Fruit fly (Drosophila melanogaster) whole organism, embryonic: ENCODE measurements around the gene CG2663.
A peak's percentile ranks its signal among the peaks of the same experiment; 100 is the strongest.

Source experiments
- Atf6 ChIP-seq: fragments of 200-800 bp; sonication (Bioruptor generic); IDR thresholded peaks from 2 replicates; pipeline ENCODE4 v1.3.6; 2022; ENCODE audit warnings: missing biosample characterization, missing genetic modification characterization
- C15 ChIP-seq: fragments of 200-800 bp; sonication (Bioruptor generic); IDR thresholded peaks from 3 replicates; pipeline ENCODE4 v1.3.6; 2022; ENCODE audit warnings: missing biosample characterization, missing genetic modification characterization
- CG1024 ChIP-seq: fragments of 200-800 bp; sonication (Bioruptor generic); IDR thresholded peaks from 2 replicates; pipeline ENCODE4 v1.3.6; 2022; ENCODE audit warnings: missing biosample characterization, missing genetic modification characterization
- CG10274 ChIP-seq: fragments of 200-800 bp; sonication (Bioruptor generic); optimal IDR thresholded peaks from 3 replicates; lab custom pipeline; 2017; ENCODE audit warnings: missing biosample characterization, mild to moderate bottlenecking, missing genetic modification characterization
- CG10431 ChIP-seq: fragments of 200-800 bp; sonication (Bioruptor generic); optimal IDR thresholded peaks from 3 replicates; lab custom pipeline; 2018; ENCODE audit warnings: missing biosample characterization, mild to moderate bottlenecking, missing genetic modification characterization
- CG10462 ChIP-seq: fragments of 200-800 bp; sonication (Bioruptor generic); optimal IDR thresholded peaks from 2 replicates; lab custom pipeline; 2016; ENCODE audit warnings: missing biosample characterization, missing genetic modification characterization
- CG11093 ChIP-seq: fragments of 200-800 bp; sonication (Bioruptor generic); IDR thresholded peaks from 3 replicates; pipeline ENCODE4 v1.3.6; 2022; ENCODE audit warnings: missing biosample characterization, missing genetic modification characterization
- CG12155 ChIP-seq: fragments of 200-800 bp; sonication (Bioruptor generic); optimal IDR thresholded peaks from 3 replicates; lab custom pipeline; 2016; ENCODE audit warnings: missing biosample characterization, missing genetic modification characterization
- CG12219 ChIP-seq: fragments of 200-800 bp; sonication (Bioruptor generic); optimal IDR thresholded peaks from 3 replicates; lab custom pipeline; 2018; ENCODE audit warnings: missing biosample characterization, mild to moderate bottlenecking, missing genetic modification characterization
- CG12942 ChIP-seq: fragments of 200-800 bp; sonication (Bioruptor generic); optimal IDR thresholded peaks from 3 replicates; lab custom pipeline; 2016; ENCODE audit warnings: missing biosample characterization, missing genetic modification characterization
- CG13296 ChIP-seq: fragments of 200-800 bp; sonication (Bioruptor generic); optimal IDR thresholded peaks from 3 replicates; lab custom pipeline; 2018; ENCODE audit warnings: missing biosample characterization, mild to moderate bottlenecking, missing genetic modification characterization
- CG15479 ChIP-seq: fragments of 200-800 bp; sonication (Bioruptor generic); optimal IDR thresholded peaks from 3 replicates; lab custom pipeline; 2019; ENCODE audit warnings: missing biosample characterization, mild to moderate bottlenecking, missing genetic modification characterization, moderate library complexity
- CG17186 ChIP-seq: fragments of 200-800 bp; sonication (Bioruptor generic); optimal IDR thresholded peaks from 3 replicates; lab custom pipeline; 2017; ENCODE audit warnings: missing biosample characterization, missing genetic modification reagents, missing genetic modification characterization
- CG17328 ChIP-seq: fragments of 200-800 bp; sonication (Bioruptor generic); IDR thresholded peaks from 2 replicates; pipeline ENCODE4 v1.3.6; 2022; ENCODE audit warnings: missing biosample characterization, missing genetic modification characterization
- CG17612 ChIP-seq: fragments of 200-800 bp; sonication (Bioruptor generic); IDR thresholded peaks from 2 replicates; pipeline ENCODE4 v1.3.6; 2022; ENCODE audit warnings: missing biosample characterization, missing genetic modification characterization
- CG2116 ChIP-seq: fragments of 200-800 bp; sonication (Bioruptor generic); optimal IDR thresholded peaks from 3 replicates; lab custom pipeline; 2018; ENCODE audit warnings: missing biosample characterization, mild to moderate bottlenecking, missing genetic modification characterization
- CG2129 ChIP-seq: fragments of 200-800 bp; sonication (Bioruptor generic); IDR thresholded peaks from 2 replicates; pipeline ENCODE4 v1.3.6; 2022; ENCODE audit warnings: missing biosample characterization, missing genetic modification characterization; ENCODE audit not compliant: partially characterized antibody
- CG30020 ChIP-seq: fragments of 200-800 bp; optimal IDR thresholded peaks from 2 replicates; lab custom pipeline; 2019; ENCODE audit warnings: missing biosample characterization, mild to moderate bottlenecking, missing genetic modification characterization, moderate library complexity
- CG34224 ChIP-seq: fragments of 200-800 bp; sonication (Bioruptor generic); IDR thresholded peaks from 3 replicates; pipeline ENCODE4 v1.3.6; 2022; ENCODE audit warnings: missing biosample characterization, missing genetic modification characterization; ENCODE audit not compliant: partially characterized antibody
- CG5180 ChIP-seq: fragments of 200-800 bp; sonication (Bioruptor generic); optimal IDR thresholded peaks from 3 replicates; lab custom pipeline; 2017; ENCODE audit warnings: missing biosample characterization, missing genetic modification characterization, mild to moderate bottlenecking, moderate library complexity, missing genetic modification reagents
- CG6654 ChIP-seq: fragments of 200-800 bp; sonication (Bioruptor generic); optimal IDR thresholded peaks from 2 replicates; lab custom pipeline; 2017; ENCODE audit warnings: missing biosample characterization, mild to moderate bottlenecking, missing genetic modification characterization
- CG8290 ChIP-seq, 3 experiments: fragments of 200-800 bp; sonication (Bioruptor generic); optimal IDR thresholded peaks; 2 replicates each; lab custom pipeline; 2016 to 2019; ENCODE audit warnings: missing biosample characterization in 3 of 3, missing genetic modification characterization in 3 of 3, mild to moderate bottlenecking in 2 of 3, moderate library complexity in 1 of 3
- CG9215 ChIP-seq: fragments of 200-800 bp; sonication (Bioruptor generic); IDR thresholded peaks from 2 replicates; pipeline ENCODE4 v1.3.6; 2022; ENCODE audit warnings: missing biosample characterization, missing genetic modification characterization
- D19B ChIP-seq: fragments of 200-800 bp; sonication (Bioruptor generic); optimal IDR thresholded peaks from 2 replicates; lab custom pipeline; 2017; ENCODE audit warnings: missing biosample characterization, mild to moderate bottlenecking, missing genetic modification characterization
- Doc3 ChIP-seq: fragments of 200-800 bp; sonication (Bioruptor generic); IDR thresholded peaks from 3 replicates; pipeline ENCODE4 v1.3.6; 2022; ENCODE audit warnings: missing biosample characterization, missing genetic modification characterization; ENCODE audit not compliant: partially characterized antibody
- Drgx ChIP-seq: fragments of 200-800 bp; sonication (Bioruptor generic); IDR thresholded peaks from 2 replicates; pipeline ENCODE4 v1.3.6; 2022; ENCODE audit warnings: missing biosample characterization, missing genetic modification characterization
- Hand ChIP-seq: fragments of 200-800 bp; sonication (Bioruptor generic); optimal IDR thresholded peaks from 2 replicates; lab custom pipeline; 2017; ENCODE audit warnings: mild to moderate bottlenecking, missing biosample characterization, missing genetic modification reagents, missing genetic modification characterization
- Hr3 ChIP-seq: fragments of 200-800 bp; sonication (Bioruptor generic); optimal IDR thresholded peaks from 3 replicates; lab custom pipeline; 2016; ENCODE audit warnings: missing biosample characterization, missing genetic modification characterization
- NK7.1 ChIP-seq: fragments of 200-800 bp; sonication (Bioruptor generic); optimal IDR thresholded peaks from 3 replicates; lab custom pipeline; 2016; ENCODE audit warnings: missing biosample characterization, missing genetic modification characterization
- Nf-YC ChIP-seq: fragments of 200-800 bp; optimal IDR thresholded peaks from 3 replicates; lab custom pipeline; 2019; ENCODE audit warnings: missing biosample characterization, mild to moderate bottlenecking, missing genetic modification characterization, moderate library complexity
- Stat92E ChIP-seq, 3 experiments: fragments of >200 bp in 2 of 3; fragments of 200-800 bp in 1 of 3; sonication (Bioruptor generic) in 1 of 3; optimal IDR thresholded peaks; 2 replicates each; lab custom pipeline; 2017 to 2019; ENCODE audit warnings: missing biosample characterization in 3 of 3, missing genetic modification characterization in 3 of 3, mild to moderate bottlenecking in 1 of 3, moderate library complexity in 1 of 3
- Tbp ChIP-seq: fragments of >200 bp; optimal IDR thresholded peaks from 2 replicates; lab custom pipeline; 2018; ENCODE audit warnings: missing biosample characterization, missing genetic modification characterization
- Vsx1 ChIP-seq: fragments of 200-800 bp; sonication (Bioruptor generic); optimal IDR thresholded peaks from 2 replicates; lab custom pipeline; 2017; ENCODE audit warnings: missing biosample characterization, mild to moderate bottlenecking, missing genetic modification characterization, missing genetic modification reagents
- bcd ChIP-seq: fragments of 200-800 bp; sonication (Bioruptor generic); optimal IDR thresholded peaks from 2 replicates; lab custom pipeline; 2017; ENCODE audit warnings: missing biosample characterization, mild to moderate bottlenecking, missing genetic modification characterization
- cad ChIP-seq: fragments of >200 bp; optimal IDR thresholded peaks from 2 replicates; lab custom pipeline; 2017; ENCODE audit warnings: missing biosample characterization, missing genetic modification characterization
- esg ChIP-seq: fragments of 200-800 bp; sonication (Bioruptor generic); conservative IDR thresholded peaks from 2 replicates; pipeline ENCODE4 v1.3.6; 2022; ENCODE audit warnings: missing biosample characterization, missing genetic modification characterization
- fd102C ChIP-seq: fragments of 200-800 bp; sonication (Bioruptor generic); optimal IDR thresholded peaks from 2 replicates; lab custom pipeline; 2018; ENCODE audit warnings: missing biosample characterization, mild to moderate bottlenecking, missing genetic modification characterization, moderate library complexity
- fd3F ChIP-seq: fragments of 200-800 bp; sonication (Bioruptor generic); optimal IDR thresholded peaks from 2 replicates; lab custom pipeline; 2018; ENCODE audit warnings: missing biosample characterization, mild to moderate bottlenecking, missing genetic modification characterization, moderate library complexity
- insv ChIP-seq, 2 experiments: fragments of 200-800 bp; sonication (Bioruptor generic); optimal IDR thresholded peaks; 3 replicates each; lab custom pipeline; 2016 to 2018; ENCODE audit warnings: missing biosample characterization in 2 of 2, missing genetic modification characterization in 2 of 2
- mam ChIP-seq: fragments of 200-800 bp; sonication (Bioruptor generic); optimal IDR thresholded peaks from 3 replicates; lab custom pipeline; 2016; ENCODE audit warnings: missing biosample characterization, missing genetic modification characterization
- nmo ChIP-seq: fragments of 200-800 bp; sonication (Bioruptor generic); optimal IDR thresholded peaks from 2 replicates; lab custom pipeline; 2018; ENCODE audit warnings: missing biosample characterization, mild to moderate bottlenecking, missing genetic modification characterization, moderate library complexity
- salm ChIP-seq: fragments of 200-800 bp; sonication (Bioruptor generic); optimal IDR thresholded peaks from 2 replicates; lab custom pipeline; 2018; ENCODE audit warnings: missing biosample characterization, mild to moderate bottlenecking, missing genetic modification characterization
- sens-2 ChIP-seq: fragments of 200-800 bp; sonication (Bioruptor generic); IDR thresholded peaks from 2 replicates; pipeline ENCODE4 v1.3.6; 2022; ENCODE audit warnings: missing biosample characterization, missing genetic modification characterization
- slbo ChIP-seq: fragments of 200-800 bp; sonication (Bioruptor generic); IDR thresholded peaks from 2 replicates; pipeline ENCODE4 v1.3.6; 2022; ENCODE audit warnings: missing biosample characterization, missing genetic modification characterization
- so ChIP-seq: fragments of 200-800 bp; sonication (Bioruptor generic); IDR thresholded peaks from 3 replicates; pipeline ENCODE4 v1.3.6; 2022; ENCODE audit warnings: missing biosample characterization, missing genetic modification characterization
- sr ChIP-seq: fragments of 200-800 bp; sonication (Bioruptor generic); IDR thresholded peaks from 3 replicates; pipeline ENCODE4 v1.3.6; 2022; ENCODE audit warnings: missing biosample characterization, missing genetic modification characterization
- stwl ChIP-seq: fragments of 200-800 bp; sonication (Bioruptor generic); optimal IDR thresholded peaks from 3 replicates; lab custom pipeline; 2018; ENCODE audit warnings: missing biosample characterization, mild to moderate bottlenecking, missing genetic modification characterization, moderate library complexity
- wek ChIP-seq: fragments of 200-800 bp; sonication (Bioruptor generic); optimal IDR thresholded peaks from 3 replicates; lab custom pipeline; 2018; ENCODE audit warnings: missing biosample characterization, mild to moderate bottlenecking, missing genetic modification characterization, moderate library complexity
- zfh1 ChIP-seq: fragments of 200-800 bp; sonication (Bioruptor generic); IDR thresholded peaks from 3 replicates; pipeline ENCODE4 v1.3.6; 2022; ENCODE audit warnings: missing biosample characterization, missing genetic modification characterization

Gene CG2663

dm6 chr3R:5368170-5368781 is 35.7 kb downstream of the CG2663 start, which contains the start of gene Cerk (continued):
- TF ChIP-seq esg (GFP tag; lab: Robert Waterston, UW) (no peak), CG34224 (GFP tag; lab: Robert Waterston, UW) (no peak), fd102C (GFP tag; lab: Kevin White, UChicago) (no peak), so (GFP tag; lab: Robert Waterston, UW) (no peak; the same call in 2 of the 3 replicates), CG17612 (no peak), sens-2 (GFP tag; lab: Robert Waterston, UW) (no peak), fd3F (GFP tag; lab: Kevin White, UChicago) (no peak), NK7.1 (GFP tag; lab: Kevin White, UChicago) (no peak), CG12942 (GFP tag; lab: Kevin White, UChicago) (peak; percentile 17), Nf-YC (tag; lab: Kevin White, UChicago) (peak; percentile 33), CG11093 (no peak), CG5180 (GFP tag; lab: Kevin White, UChicago) (no peak), CG2116 (peak; percentile 61), CG1024 (GFP tag; lab: Robert Waterston, UW) (no peak), Tbp (GFP tag; lab: Kevin White, UChicago) (no peak), CG8290 (GFP tag; optimal IDR thresholded peaks at IDR 0.05; lab: Kevin White, UChicago) (peak; percentile 30), CG8290 (tag; optimal IDR thresholded peaks at IDR 0.05; lab: Kevin White, UChicago) (peak; percentile 28 to 86), cad (GFP tag; lab: Kevin White, UChicago) (no peak), CG6654 (GFP tag; lab: Kevin White, UChicago) (peak; percentile 41), CG30020 (tag; lab: Kevin White, UChicago) (peak; percentile 23), slbo (peak; percentile 62; the same call in 1 of the 2 replicates), Hand (GFP tag; lab: Kevin White, UChicago) (no peak), CG10462 (GFP tag; lab: Kevin White, UChicago) (peak; percentile 13), salm (peak; percentile 22), C15 (GFP tag; lab: Robert Waterston, UW) (no peak), Atf6 (GFP tag; lab: Robert Waterston, UW) (no peak), D19B (GFP tag; lab: Kevin White, UChicago) (no peak), zfh1 (GFP tag; lab: Robert Waterston, UW) (0 out of 3 replicates have a peak, but pooled peaks have one; percentile 28), Drgx (GFP tag; lab: Robert Waterston, UW) (no peak; the same call in 1 of the 2 replicates), Doc3 (GFP tag; lab: Robert Waterston, UW) (no peak), mam (GFP tag; lab: Kevin White, UChicago) (peak; percentile 67), nmo (GFP tag; lab: Kevin White, UChicago) (peak; percentile 30), CG13296 (GFP tag; lab: Kevin White, UChicago) (peak; percentile 2), CG2129 (no peak), insv (GFP tag; optimal IDR thresholded peaks at IDR 0.05; lab: Kevin White, UChicago) (no peak), CG17328 (GFP tag; lab: Robert Waterston, UW) (0 out of 2 replicates have a peak, but pooled peaks have one; percentile 4), sr (no peak), CG10274 (GFP tag; lab: Kevin White, UChicago) (no peak), Vsx1 (no peak), wek (peak; percentile 99), CG12155 (GFP tag; lab: Kevin White, UChicago) (peak; percentile 72), Stat92E (GFP tag; optimal IDR thresholded peaks at IDR 0.05; lab: Kevin White, UChicago) (peak in 1 of 3 experiments; percentile 68), CG10431 (GFP tag; lab: Kevin White, UChicago) (peak; percentile 25), CG17186 (GFP tag; lab: Kevin White, UChicago) (peak; percentile 66), CG9215 (0 out of 2 replicates have a peak, but pooled peaks have one; percentile 9), CG15479 (GFP tag; lab: Kevin White, UChicago) (no peak), Hr3 (GFP tag; lab: Kevin White, UChicago) (peak; percentile 19), stwl (tag; lab: Kevin White, UChicago) (peak; percentile 74), bcd (no peak), CG12219 (GFP tag; lab: Kevin White, UChicago) (no peak)
